Fruit fly (Drosophila melanogaster) whole organism, embryonic: ENCODE measurements around the gene Setx.

Experiments
- Atf6 ChIP-seq: fragments of 200-800 bp; sonication (Bioruptor generic); IDR thresholded peaks from 2 replicates; pipeline ENCODE4 v1.3.6; 2022; ENCODE audit warnings: missing biosample characterization, missing genetic modification characterization
- CG3847 ChIP-seq: fragments of 200-800 bp; sonication (Bioruptor generic); IDR thresholded peaks from 2 replicates; pipeline ENCODE4 v1.3.6; 2022; ENCODE audit warnings: missing biosample characterization, missing genetic modification characterization
- CG7556 ChIP-seq: fragments of 200-800 bp; sonication (Bioruptor generic); optimal IDR thresholded peaks from 2 replicates; lab custom pipeline; 2017; ENCODE audit warnings: missing biosample characterization, mild to moderate bottlenecking, missing genetic modification characterization
- HLH3B ChIP-seq: fragments of 200-800 bp; sonication (Bioruptor generic); IDR thresholded peaks from 2 replicates; pipeline ENCODE4 v1.3.6; 2022; ENCODE audit warnings: missing biosample characterization, missing genetic modification characterization
- Opbp ChIP-seq: fragments of 200-800 bp; sonication (Bioruptor generic); IDR thresholded peaks from 3 replicates; pipeline ENCODE4 v1.3.6; 2022; ENCODE audit warnings: missing biosample characterization, missing genetic modification characterization; ENCODE audit not compliant: partially characterized antibody
- nerfin-1 ChIP-seq: fragments of 200-800 bp; sonication (Bioruptor generic); optimal IDR thresholded peaks from 3 replicates; lab custom pipeline; 2019; ENCODE audit warnings: missing biosample characterization, mild to moderate bottlenecking, missing genetic modification characterization, moderate library complexity
- zen2 ChIP-seq: fragments of 200-800 bp; sonication (Bioruptor generic); IDR thresholded peaks from 3 replicates; pipeline ENCODE4 v1.3.6; 2022; ENCODE audit warnings: missing biosample characterization, missing genetic modification characterization; ENCODE audit not compliant: partially characterized antibody

dm6 chr3L:8154544-8154943 lies 17.2 kb upstream of the Setx start:
- no peak for TF ChIP-seq nerfin-1 (tag; lab: Kevin White, UChicago)
- TF ChIP-seq Opbp (GFP tag; lab: Robert Waterston, UW), result no peak
- no peak for TF ChIP-seq Atf6 (GFP tag; lab: Robert Waterston, UW)
- TF ChIP-seq zen2 (GFP tag; lab: Robert Waterston, UW), result no peak
- no peak for TF ChIP-seq CG7556 (GFP tag; lab: Kevin White, UChicago)
- no peak for TF ChIP-seq CG3847 (GFP tag; lab: Robert Waterston, UW)
- no peak for TF ChIP-seq HLH3B (GFP tag; lab: Robert Waterston, UW)
